Fruit fly (Drosophila melanogaster) Kc167 (cell line): ENCODE results near the gene CG12609.

Experiments used
- Myc ChIP-seq: fragments of >200 bp; optimal IDR thresholded peaks from 2 replicates; lab custom pipeline; 2017; ENCODE audit warnings: missing external identifiers
- Sin3A ChIP-seq: fragments of >200 bp; optimal IDR thresholded peaks from 2 replicates; lab custom pipeline; 2018; ENCODE audit warnings: missing external identifiers
- h ChIP-seq: fragments of >200 bp; optimal IDR thresholded peaks from 3 replicates; lab custom pipeline; 2018; ENCODE audit warnings: missing external identifiers
- insv ChIP-seq: fragments of >200 bp; optimal IDR thresholded peaks from 3 replicates; lab custom pipeline; 2018; ENCODE audit warnings: missing external identifiers
- psq ChIP-seq: fragments of >200 bp; optimal IDR thresholded peaks from 2 replicates; lab custom pipeline; 2017; ENCODE audit warnings: missing external identifiers
- ttk ChIP-seq: sonication (Bioruptor generic); optimal IDR thresholded peaks from 2 replicates; lab custom pipeline; 2017; ENCODE audit warnings: missing external identifiers

CG12609 gene

dm6 chrX:18748206-18748605, at the start of gene CG12609:
TSS of gene CG12609 (minus strand) at chrX:18748306.
- TF ChIP-seq ttk (lab: Kevin White, UChicago) (no peak), psq (lab: Kevin White, UChicago) (no peak), h (lab: Kevin White, UChicago) (no peak)

dm6 chrX:18797567-18797966, 49.5 kb upstream of the CG12609 start, which contains the start of gene bnb:
TSS of gene bnb (minus strand) at chrX:18797687.
- TF ChIP-seq Myc (lab: Kevin White, UChicago): no peak
- TF ChIP-seq Sin3A (lab: Kevin White, UChicago): no peak
- no peak for TF ChIP-seq ttk (lab: Kevin White, UChicago)
- TF ChIP-seq h (lab: Kevin White, UChicago): no peak
- no peak for TF ChIP-seq insv (lab: Kevin White, UChicago)
- TF ChIP-seq psq (lab: Kevin White, UChicago): no peak

- TF ChIP-seq psq (lab: Kevin White, UChicago) (no peak), ttk (lab: Kevin White, UChicago) (no peak), Sin3A (lab: Kevin White, UChicago) (no peak), insv (lab: Kevin White, UChicago) (no peak), h (lab: Kevin White, UChicago) (no peak), Myc (lab: Kevin White, UChicago) (no peak)
Measured at dm6 chrX:18791368-18791767, 43.3 kb upstream of the CG12609 start, which contains the start of gene Atg101. TSS of gene Atg101 (plus strand) at chrX:18791668.

- TF ChIP-seq h (lab: Kevin White, UChicago) (peak; percentile 63), ttk (lab: Kevin White, UChicago) (no peak)
Measured at dm6 chrX:18789353-18790210, 41.5 kb upstream of the CG12609 start.

- TF ChIP-seq psq (lab: Kevin White, UChicago): no peak
- TF ChIP-seq Sin3A (lab: Kevin White, UChicago): no peak
- TF ChIP-seq insv (lab: Kevin White, UChicago): no peak
- no peak for TF ChIP-seq h (lab: Kevin White, UChicago)
- no peak for TF ChIP-seq ttk (lab: Kevin White, UChicago)
- no peak for TF ChIP-seq Myc (lab: Kevin White, UChicago)
Measured at dm6 chrX:18788143-18788745, 40.1 kb upstream of the CG12609 start, which contains the start of the genes CG6961 and S6KL. TSS of gene CG6961 (minus strand) at chrX:18788210. TSS of gene S6KL (plus strand) at chrX:18788464.

- TF ChIP-seq psq (lab: Kevin White, UChicago) (no peak), Sin3A (lab: Kevin White, UChicago) (peak; percentile 85)
Measured at dm6 chrX:18783417-18784123, 35.5 kb upstream of the CG12609 start, which contains the start of gene CG18259. TSS of gene CG18259 (minus strand) at chrX:18783494.

dm6 chrX:18780260-18780659, 32.2 kb upstream of the CG12609 start:
- TF ChIP-seq ttk (lab: Kevin White, UChicago) (no peak), Myc (lab: Kevin White, UChicago) (no peak), Sin3A (lab: Kevin White, UChicago) (no peak), h (lab: Kevin White, UChicago) (no peak), psq (lab: Kevin White, UChicago) (no peak), insv (lab: Kevin White, UChicago) (no peak)

dm6 chrX:18779662-18780061, 31.6 kb upstream of the CG12609 start:
- TF ChIP-seq ttk (lab: Kevin White, UChicago): no peak
- no peak for TF ChIP-seq Myc (lab: Kevin White, UChicago)
- TF ChIP-seq psq (lab: Kevin White, UChicago): no peak
- TF ChIP-seq Sin3A (lab: Kevin White, UChicago): no peak
- TF ChIP-seq h (lab: Kevin White, UChicago): no peak

- TF ChIP-seq ttk (lab: Kevin White, UChicago) (no peak), h (lab: Kevin White, UChicago) (no peak), Sin3A (lab: Kevin White, UChicago) (no peak), psq (lab: Kevin White, UChicago) (no peak), insv (lab: Kevin White, UChicago) (no peak), Myc (lab: Kevin White, UChicago) (no peak)
Measured at dm6 chrX:18776976-18777925, 29.1 kb upstream of the CG12609 start.

dm6 chrX:18775839-18776538, 27.9 kb upstream of the CG12609 start:
- TF ChIP-seq ttk (lab: Kevin White, UChicago): no peak
- TF ChIP-seq h (lab: Kevin White, UChicago): no peak
- TF ChIP-seq psq (lab: Kevin White, UChicago): no peak
- TF ChIP-seq insv (lab: Kevin White, UChicago): no peak
